Fruit fly (Drosophila melanogaster) whole organism, embryonic: ENCODE measurements around the gene CG31792.
A peak's percentile ranks its signal among the peaks of the same experiment; 100 is the strongest.

Source experiments
- Ada2b ChIP-seq: fragments of 200-800 bp; sonication (Bioruptor generic); IDR thresholded peaks from 2 replicates; pipeline ENCODE4 v1.3.6; 2022; ENCODE audit warnings: missing biosample characterization, missing genetic modification characterization
- Aef1 ChIP-seq: fragments of 200-800 bp; sonication (Bioruptor generic); IDR thresholded peaks from 3 replicates; pipeline ENCODE4 v1.3.6; 2022; ENCODE audit warnings: missing biosample characterization, missing genetic modification characterization
- CG11093 ChIP-seq: fragments of 200-800 bp; sonication (Bioruptor generic); IDR thresholded peaks from 3 replicates; pipeline ENCODE4 v1.3.6; 2022; ENCODE audit warnings: missing biosample characterization, missing genetic modification characterization
- CG14014 ChIP-seq: fragments of 200-800 bp; sonication (Bioruptor generic); IDR thresholded peaks from 2 replicates; pipeline ENCODE4 v1.3.6; 2022; ENCODE audit warnings: missing biosample characterization, missing genetic modification characterization
- CG15073 ChIP-seq: fragments of 200-800 bp; sonication (Bioruptor generic); optimal IDR thresholded peaks from 2 replicates; lab custom pipeline; 2016; ENCODE audit warnings: missing biosample characterization, missing genetic modification characterization
- CG17328 ChIP-seq: fragments of 200-800 bp; sonication (Bioruptor generic); IDR thresholded peaks from 2 replicates; pipeline ENCODE4 v1.3.6; 2022; ENCODE audit warnings: missing biosample characterization, missing genetic modification characterization
- CG17829 ChIP-seq: fragments of 200-800 bp; optimal IDR thresholded peaks from 2 replicates; lab custom pipeline; 2019; ENCODE audit warnings: missing biosample characterization, mild to moderate bottlenecking, missing genetic modification characterization, moderate library complexity
- CG3281 ChIP-seq: fragments of 200-800 bp; sonication (Bioruptor generic); optimal IDR thresholded peaks from 3 replicates; lab custom pipeline; 2017; ENCODE audit warnings: missing biosample characterization, mild to moderate bottlenecking, missing genetic modification characterization
- CG3407 ChIP-seq: fragments of 200-800 bp; sonication (Bioruptor generic); optimal IDR thresholded peaks from 2 replicates; lab custom pipeline; 2018; ENCODE audit warnings: missing biosample characterization, mild to moderate bottlenecking, missing genetic modification characterization
- CG34376 ChIP-seq: fragments of 200-800 bp; sonication (Bioruptor generic); optimal IDR thresholded peaks from 2 replicates; lab custom pipeline; 2018; ENCODE audit warnings: missing biosample characterization, mild to moderate bottlenecking, missing genetic modification characterization
- CG6272 ChIP-seq: fragments of 200-800 bp; sonication (Bioruptor generic); IDR thresholded peaks from 2 replicates; pipeline ENCODE4 v1.3.6; 2022; ENCODE audit warnings: missing biosample characterization, missing genetic modification characterization
- CG6765 ChIP-seq: fragments of 200-800 bp; sonication (Bioruptor generic); optimal IDR thresholded peaks from 3 replicates; lab custom pipeline; 2017; ENCODE audit warnings: missing biosample characterization, mild to moderate bottlenecking, missing genetic modification characterization
- CG7928 ChIP-seq: fragments of 200-800 bp; sonication (Bioruptor generic); optimal IDR thresholded peaks from 2 replicates; lab custom pipeline; 2017; ENCODE audit warnings: missing biosample characterization, mild to moderate bottlenecking, missing genetic modification characterization
- CG8281 ChIP-seq: fragments of 200-800 bp; sonication (Bioruptor generic); optimal IDR thresholded peaks from 2 replicates; lab custom pipeline; 2018; ENCODE audit warnings: missing biosample characterization, mild to moderate bottlenecking, missing genetic modification characterization, moderate library complexity
- CG8924 ChIP-seq: fragments of 200-800 bp; optimal IDR thresholded peaks from 3 replicates; lab custom pipeline; 2019; ENCODE audit warnings: missing biosample characterization, mild to moderate bottlenecking, missing genetic modification characterization, moderate library complexity
- CG8944 ChIP-seq: fragments of 200-800 bp; sonication (Bioruptor generic); optimal IDR thresholded peaks from 3 replicates; lab custom pipeline; 2016; ENCODE audit warnings: missing biosample characterization, missing genetic modification characterization
- CG9609 ChIP-seq: fragments of 200-800 bp; sonication (Bioruptor generic); optimal IDR thresholded peaks from 3 replicates; lab custom pipeline; 2016; ENCODE audit warnings: missing biosample characterization, missing genetic modification characterization
- CkIIα-i1 ChIP-seq: fragments of 200-800 bp; sonication (Bioruptor generic); IDR thresholded peaks from 2 replicates; pipeline ENCODE4 v1.3.6; 2022; ENCODE audit warnings: missing biosample characterization, missing genetic modification characterization
- Dad ChIP-seq: fragments of 200-800 bp; sonication (Bioruptor generic); optimal IDR thresholded peaks from 3 replicates; lab custom pipeline; 2016; ENCODE audit warnings: missing biosample characterization, missing genetic modification characterization
- Dip2 ChIP-seq: fragments of 200-800 bp; sonication (Bioruptor generic); IDR thresholded peaks from 2 replicates; pipeline ENCODE4 v1.3.6; 2022; ENCODE audit warnings: missing biosample characterization, missing genetic modification characterization
- Dp ChIP-seq: fragments of 200-800 bp; sonication (Bioruptor generic); optimal IDR thresholded peaks from 2 replicates; lab custom pipeline; 2018; ENCODE audit warnings: missing biosample characterization, mild to moderate bottlenecking, missing genetic modification characterization, moderate library complexity
- Dref ChIP-seq: fragments of 200-800 bp; sonication (Bioruptor generic); IDR thresholded peaks from 2 replicates; pipeline ENCODE4 v1.3.6; 2022; ENCODE audit warnings: missing biosample characterization, missing genetic modification characterization
- Fer2 ChIP-seq: fragments of 200-800 bp; sonication (Bioruptor generic); optimal IDR thresholded peaks from 2 replicates; lab custom pipeline; 2018; ENCODE audit warnings: missing biosample characterization, mild to moderate bottlenecking, missing genetic modification characterization, moderate library complexity
- Hr51 ChIP-seq, 2 experiments: fragments of 200-800 bp; sonication (Bioruptor generic); optimal IDR thresholded peaks; 2 replicates in 1 of 2; 3 replicates in 1 of 2; lab custom pipeline; 2016 to 2018; ENCODE audit warnings: missing biosample characterization in 2 of 2, missing genetic modification characterization in 2 of 2, mild to moderate bottlenecking in 1 of 2, moderate library complexity in 1 of 2
- Jarid2 ChIP-seq: fragments of 200-800 bp; sonication (Bioruptor generic); optimal IDR thresholded peaks from 3 replicates; lab custom pipeline; 2017; ENCODE audit warnings: mild to moderate bottlenecking, missing biosample characterization, missing genetic modification reagents, missing genetic modification characterization
- MBD-R2 ChIP-seq: fragments of 200-800 bp; sonication (Bioruptor generic); IDR thresholded peaks from 2 replicates; pipeline ENCODE4 v1.3.6; 2022; ENCODE audit warnings: missing biosample characterization, missing genetic modification characterization
- Med ChIP-seq: fragments of 200-800 bp; sonication (Bioruptor generic); peaks from one replicate; lab custom pipeline; 2016; ENCODE audit warnings: missing biosample characterization, missing genetic modification characterization, mild to moderate bottlenecking, inconsistent platforms, moderate library complexity
- Mrtf ChIP-seq: fragments of 200-800 bp; sonication (Bioruptor generic); IDR thresholded peaks from 3 replicates; pipeline ENCODE4 v1.3.6; 2022; ENCODE audit warnings: missing biosample characterization, missing genetic modification characterization
- NC2β ChIP-seq: fragments of 200-800 bp; sonication (Bioruptor generic); optimal IDR thresholded peaks from 2 replicates; lab custom pipeline; 2016; ENCODE audit warnings: missing biosample characterization, missing genetic modification characterization
- Rfx ChIP-seq: fragments of 200-800 bp; sonication (Bioruptor generic); IDR thresholded peaks from 2 replicates; pipeline ENCODE4 v1.3.6; 2022; ENCODE audit warnings: missing biosample characterization, missing genetic modification characterization
- Rx ChIP-seq: fragments of 200-800 bp; sonication (Bioruptor generic); IDR thresholded peaks from 2 replicates; pipeline ENCODE4 v1.3.6; 2022; ENCODE audit warnings: missing biosample characterization, missing genetic modification characterization
- abd-A ChIP-seq: fragments of 200-800 bp; sonication (Bioruptor generic); optimal IDR thresholded peaks from 3 replicates; lab custom pipeline; 2019; ENCODE audit warnings: missing biosample characterization, mild to moderate bottlenecking, missing genetic modification characterization, moderate library complexity
- cad ChIP-seq: fragments of >200 bp; optimal IDR thresholded peaks from 2 replicates; lab custom pipeline; 2017; ENCODE audit warnings: missing biosample characterization, missing genetic modification characterization
- gcm ChIP-seq: fragments of 200-800 bp; sonication (Bioruptor generic); optimal IDR thresholded peaks from 2 replicates; lab custom pipeline; 2019; ENCODE audit warnings: missing biosample characterization, mild to moderate bottlenecking, missing genetic modification characterization, moderate library complexity
- gem ChIP-seq: fragments of 200-800 bp; sonication (Bioruptor generic); optimal IDR thresholded peaks from 2 replicates; lab custom pipeline; 2019; ENCODE audit warnings: missing biosample characterization, mild to moderate bottlenecking, missing genetic modification characterization, moderate library complexity
- gro ChIP-seq: fragments of 200-800 bp; sonication (Bioruptor generic); optimal IDR thresholded peaks from 2 replicates; lab custom pipeline; 2016; ENCODE audit warnings: missing biosample characterization, missing genetic modification characterization
- gsb ChIP-seq: fragments of 200-800 bp; sonication (Bioruptor generic); IDR thresholded peaks from 2 replicates; pipeline ENCODE4 v1.3.6; 2022; ENCODE audit warnings: missing biosample characterization, missing genetic modification characterization
- hb ChIP-seq: fragments of 200-800 bp; sonication (Bioruptor generic); IDR thresholded peaks from 3 replicates; pipeline ENCODE4 v1.3.6; 2022; ENCODE audit warnings: missing biosample characterization, missing genetic modification characterization; ENCODE audit not compliant: partially characterized antibody
- her ChIP-seq: fragments of 200-800 bp; sonication (Bioruptor generic); optimal IDR thresholded peaks from 2 replicates; lab custom pipeline; 2016; ENCODE audit warnings: missing biosample characterization, missing genetic modification characterization
- ind ChIP-seq: fragments of 200-800 bp; sonication (Bioruptor generic); optimal IDR thresholded peaks from 3 replicates; lab custom pipeline; 2016; ENCODE audit warnings: missing biosample characterization, missing genetic modification characterization
- inv ChIP-seq: fragments of 200-800 bp; sonication (Bioruptor generic); IDR thresholded peaks from 2 replicates; pipeline ENCODE4 v1.3.6; 2022; ENCODE audit warnings: missing biosample characterization, missing genetic modification characterization; ENCODE audit not compliant: partially characterized antibody
- jumu ChIP-seq: fragments of 200-800 bp; sonication (Bioruptor generic); optimal IDR thresholded peaks from 3 replicates; lab custom pipeline; 2016; ENCODE audit warnings: missing biosample characterization, missing genetic modification characterization
- mirr ChIP-seq: fragments of 200-800 bp; sonication (Bioruptor generic); optimal IDR thresholded peaks from 3 replicates; lab custom pipeline; 2018; ENCODE audit warnings: missing biosample characterization, mild to moderate bottlenecking, missing genetic modification characterization
- otp ChIP-seq: fragments of 200-800 bp; sonication (Bioruptor generic); IDR thresholded peaks from 3 replicates; pipeline ENCODE4, ENCODE4 v1.3.6; 2022; ENCODE audit warnings: missing biosample characterization, missing genetic modification characterization
- sens-2 ChIP-seq: fragments of 200-800 bp; sonication (Bioruptor generic); IDR thresholded peaks from 2 replicates; pipeline ENCODE4 v1.3.6; 2022; ENCODE audit warnings: missing biosample characterization, missing genetic modification characterization
- shn ChIP-seq: fragments of 200-800 bp; sonication (Bioruptor generic); optimal IDR thresholded peaks from 3 replicates; lab custom pipeline; 2016; ENCODE audit warnings: missing biosample characterization, missing genetic modification characterization
- stc ChIP-seq: fragments of 200-800 bp; sonication (Bioruptor generic); IDR thresholded peaks from 2 replicates; pipeline ENCODE4 v1.3.6; 2022; ENCODE audit warnings: missing biosample characterization, missing genetic modification characterization
- tin ChIP-seq: fragments of 200-800 bp; sonication (Bioruptor generic); optimal IDR thresholded peaks from 3 replicates; lab custom pipeline; 2016; ENCODE audit warnings: missing biosample characterization, missing genetic modification characterization
- unpg ChIP-seq: fragments of 200-800 bp; sonication (Bioruptor generic); optimal IDR thresholded peaks from 3 replicates; lab custom pipeline; 2018; ENCODE audit warnings: missing biosample characterization, mild to moderate bottlenecking, missing genetic modification characterization, moderate library complexity
- zen2 ChIP-seq: fragments of 200-800 bp; sonication (Bioruptor generic); IDR thresholded peaks from 3 replicates; pipeline ENCODE4 v1.3.6; 2022; ENCODE audit warnings: missing biosample characterization, missing genetic modification characterization; ENCODE audit not compliant: partially characterized antibody
- zfh2 ChIP-seq: fragments of 200-800 bp; sonication (Bioruptor generic); optimal IDR thresholded peaks from 2 replicates; lab custom pipeline; 2016; ENCODE audit warnings: missing biosample characterization, missing genetic modification characterization

The CG31792 gene

dm6 chr2L:19009130-19009529 lies 11.9 kb downstream of the CG31792 start, which contains the start of gene RpL30 (continued):
- TF ChIP-seq CG34376 (peak; percentile 98), CkIIα-i1 (GFP tag; lab: Robert Waterston, UW) (0 out of 2 replicates have a peak, but pooled peaks have one; percentile 52), CG3407 (peak; percentile 90), stc (peak; percentile 91), hb (GFP tag; lab: Robert Waterston, UW) (no peak), CG17829 (tag; lab: Kevin White, UChicago) (peak; percentile 90), zfh2 (peak; percentile 87), CG3281 (GFP tag; lab: Kevin White, UChicago) (peak; percentile 93), tin (peak; percentile 80), zen2 (GFP tag; lab: Robert Waterston, UW) (no peak), gsb (GFP tag; lab: Robert Waterston, UW) (peak; percentile 74), CG14014 (GFP tag; lab: Robert Waterston, UW) (peak; percentile 90), gro (peak; percentile 90), cad (GFP tag; lab: Kevin White, UChicago) (no peak), Jarid2 (GFP tag; lab: Kevin White, UChicago) (peak; percentile 85), Hr51 (GFP tag; optimal IDR thresholded peaks at IDR 0.05; lab: Kevin White, UChicago) (peak; percentile 79 to 84), Aef1 (GFP tag; lab: Robert Waterston, UW) (peak; percentile 60), sens-2 (GFP tag; lab: Robert Waterston, UW) (peak; percentile 90), CG11093 (GFP tag; lab: Robert Waterston, UW) (no peak), NC2β (GFP tag; lab: Kevin White, UChicago) (peak; percentile 99), shn (GFP tag; lab: Kevin White, UChicago) (peak; percentile 87), MBD-R2 (GFP tag; lab: Robert Waterston, UW) (peak; percentile 77), Mrtf (peak; percentile 57; the same call in 2 of the 3 replicates), gcm (GFP tag; lab: Kevin White, UChicago) (peak; percentile 87), Dad (peak; percentile 93), otp (GFP tag; lab: Robert Waterston, UW) (peak; percentile 94), CG8924 (tag; lab: Kevin White, UChicago) (peak; percentile 87), Dip2 (GFP tag; lab: Robert Waterston, UW) (no peak), CG7928 (peak; percentile 75), unpg (GFP tag; lab: Kevin White, UChicago) (peak; percentile 90), CG17328 (GFP tag; lab: Robert Waterston, UW) (peak; percentile 92), Rfx (GFP tag; lab: Robert Waterston, UW) (peak; percentile 93), mirr (GFP tag; lab: Kevin White, UChicago) (peak; percentile 97), ind (peak; percentile 62), Ada2b (GFP tag; lab: Robert Waterston, UW) (peak; percentile 69), CG8281 (tag; lab: Kevin White, UChicago) (peak; percentile 61), Dref (GFP tag; lab: Robert Waterston, UW) (peak; percentile 52), inv (GFP tag; lab: Robert Waterston, UW) (peak; percentile 33; the same call in 1 of the 2 replicates), gem (peak; percentile 75), jumu (peak; percentile 83), Fer2 (peak; percentile 68), her (GFP tag; lab: Kevin White, UChicago) (peak; percentile 94), abd-A (tag; lab: Kevin White, UChicago) (peak; percentile 93), Dp (GFP tag; lab: Kevin White, UChicago) (peak; percentile 95), CG6272 (GFP tag; lab: Robert Waterston, UW) (peak; percentile 72), CG6765 (GFP tag; lab: Kevin White, UChicago) (peak; percentile 97), Rx (GFP tag; lab: Robert Waterston, UW) (peak; percentile 84), CG9609 (GFP tag; lab: Kevin White, UChicago) (peak; percentile 92), CG15073 (GFP tag; lab: Kevin White, UChicago) (no peak), CG8944 (GFP tag; lab: Kevin White, UChicago) (peak; percentile 73), Med (peak; percentile 99)
